Worm (Caenorhabditis elegans) whole organism, midembryonic: ENCODE results near the gene C44B7.11.

Source experiments
- T22C8.4 ChIP-seq: fragments of 200-800 bp; sonication (Bioruptor generic); IDR thresholded peaks from 2 replicates; pipeline ENCODE4 v1.3.6; 2022; ENCODE audit warnings: missing genetic modification characterization, missing compliant biosample characterization
- cog-1 ChIP-seq: sonication (generic microtip); optimal IDR thresholded peaks from 2 replicates; lab custom pipeline; 2016; ENCODE audit warnings: missing genetic modification characterization, missing compliant biosample characterization
- flt-1 ChIP-seq: fragments of 200-800 bp; sonication (Bioruptor generic); IDR thresholded peaks from 2 replicates; pipeline ENCODE4 v1.3.6; 2022; ENCODE audit warnings: missing genetic modification characterization, missing compliant biosample characterization
- klf-2 ChIP-seq: fragments of 200-800 bp; sonication (Bioruptor generic); conservative IDR thresholded peaks from 2 replicates; pipeline ENCODE4 v1.3.6; 2022; ENCODE audit warnings: missing genetic modification reagents, missing genetic modification characterization, missing compliant biosample characterization
- ref-1 ChIP-seq: fragments of 200-800 bp; sonication (Bioruptor generic); conservative IDR thresholded peaks from 2 replicates; pipeline ENCODE4 v1.3.6; 2022; ENCODE audit warnings: missing genetic modification reagents, missing genetic modification characterization, missing compliant biosample characterization
- tab-1 ChIP-seq: fragments of 200-800 bp; sonication (Bioruptor generic); IDR thresholded peaks from 2 replicates; pipeline ENCODE4 v1.3.6; 2022; ENCODE audit warnings: missing genetic modification characterization, missing compliant biosample characterization
- ztf-23 ChIP-seq: fragments of 200-800 bp; sonication (Bioruptor generic); IDR thresholded peaks from 2 replicates; pipeline ENCODE4 v1.3.6; 2022; ENCODE audit warnings: missing genetic modification reagents, missing genetic modification characterization, missing compliant biosample characterization
- ztf-29 ChIP-seq: fragments of 200-800 bp; sonication (Bioruptor generic); IDR thresholded peaks from 2 replicates; pipeline ENCODE4 v1.3.6; 2022; ENCODE audit warnings: missing genetic modification reagents, missing genetic modification characterization, missing compliant biosample characterization

ce11 chrII:6934729-6935128 lies 37.4 kb upstream of the C44B7.11 start:
- TF ChIP-seq T22C8.4 (GFP tag; lab: Robert Waterston, UW) (no peak; the same call in 1 of the 2 replicates), tab-1 (GFP tag; lab: Robert Waterston, UW) (no peak), flt-1 (GFP tag; lab: Robert Waterston, UW) (no peak), klf-2 (GFP tag; lab: Robert Waterston, UW) (no peak), ztf-23 (no peak), cog-1 (tag; lab: Kevin White, UChicago) (no peak), ztf-29 (GFP tag; lab: Robert Waterston, UW) (no peak), ref-1 (GFP tag; lab: Robert Waterston, UW) (no peak)
